Fruit fly (Drosophila melanogaster) whole organism, pupa: ENCODE results near the gene CG32564.

Experiments
- CG10348 ChIP-seq: fragments of 200-800 bp; sonication (Bioruptor generic); IDR thresholded peaks from 2 replicates; pipeline ENCODE4 v1.3.6; 2022; ENCODE audit warnings: missing biosample characterization, missing genetic modification characterization
- CG14655 ChIP-seq: fragments of 200-800 bp; sonication (Bioruptor generic); optimal IDR thresholded peaks from 3 replicates; lab custom pipeline; 2017; ENCODE audit warnings: mild to moderate bottlenecking, missing biosample characterization, missing genetic modification reagents, missing genetic modification characterization
- CG15710 ChIP-seq: fragments of 200-800 bp; sonication (Bioruptor generic); optimal IDR thresholded peaks from 2 replicates; lab custom pipeline; 2018; ENCODE audit warnings: missing biosample characterization, mild to moderate bottlenecking, missing genetic modification characterization, moderate library complexity
- CG17806 ChIP-seq: fragments of 200-800 bp; sonication (Bioruptor generic); optimal IDR thresholded peaks from 2 replicates; lab custom pipeline; 2018; ENCODE audit warnings: missing biosample characterization, mild to moderate bottlenecking, missing genetic modification characterization, moderate library complexity
- CG32121 ChIP-seq: fragments of 200-800 bp; sonication (Bioruptor generic); IDR thresholded peaks from 2 replicates; pipeline ENCODE4 v1.3.6; 2022; ENCODE audit warnings: missing biosample characterization, missing genetic modification characterization
- CG34367 ChIP-seq: fragments of 200-800 bp; sonication (Bioruptor generic); optimal IDR thresholded peaks from 2 replicates; lab custom pipeline; 2018; ENCODE audit warnings: missing biosample characterization, mild to moderate bottlenecking, missing genetic modification characterization
- CG4496 ChIP-seq: fragments of 200-800 bp; sonication (Bioruptor generic); IDR thresholded peaks from 3 replicates; pipeline ENCODE4 v1.3.6; 2022; ENCODE audit warnings: missing biosample characterization, missing genetic modification characterization
- CG8301 ChIP-seq: fragments of 200-800 bp; sonication (Bioruptor generic); optimal IDR thresholded peaks from 2 replicates; lab custom pipeline; 2018; ENCODE audit warnings: missing biosample characterization, mild to moderate bottlenecking, missing genetic modification characterization
- D1 ChIP-seq: fragments of 200-800 bp; sonication (Bioruptor generic); optimal IDR thresholded peaks from 2 replicates; lab custom pipeline; 2018; ENCODE audit warnings: missing biosample characterization, mild to moderate bottlenecking, missing genetic modification characterization, moderate library complexity
- EcR ChIP-seq: fragments of 200-800 bp; sonication (Bioruptor generic); optimal IDR thresholded peaks from 3 replicates; lab custom pipeline; 2019; ENCODE audit warnings: missing biosample characterization, missing genetic modification characterization, mild to moderate bottlenecking, moderate library complexity, missing genetic modification reagents
- Ets98B ChIP-seq: fragments of 200-800 bp; sonication (Bioruptor generic); IDR thresholded peaks from 2 replicates; pipeline ENCODE4 v1.3.6; 2022; ENCODE audit warnings: missing biosample characterization, missing genetic modification characterization
- Snoo ChIP-seq: fragments of 200-800 bp; sonication (Bioruptor generic); optimal IDR thresholded peaks from 3 replicates; lab custom pipeline; 2017; ENCODE audit warnings: missing biosample characterization, mild to moderate bottlenecking, missing genetic modification characterization, inconsistent platforms
- gl ChIP-seq: fragments of 200-800 bp; sonication (Bioruptor generic); optimal IDR thresholded peaks from 2 replicates; lab custom pipeline; 2018; ENCODE audit warnings: missing biosample characterization, mild to moderate bottlenecking, missing genetic modification characterization

DNA sequence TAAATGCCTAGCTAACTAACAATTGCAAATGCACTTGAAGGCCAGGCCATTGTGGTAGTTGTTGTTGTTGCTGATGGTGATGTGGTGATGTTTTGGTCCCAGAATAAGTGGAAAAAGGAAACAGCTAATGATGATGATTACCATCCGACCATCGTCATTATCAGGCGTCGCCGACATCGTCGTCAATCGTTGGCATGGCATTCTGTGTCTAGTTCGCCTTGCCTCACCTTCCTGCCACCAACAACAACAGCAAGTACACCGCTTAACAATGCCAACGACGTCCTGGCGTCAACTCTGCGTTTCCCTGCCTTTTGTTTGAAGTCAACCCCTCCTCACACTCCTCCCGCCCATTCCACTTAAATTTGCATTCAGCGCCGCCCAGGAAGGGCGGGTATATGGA lies 28.6 kb upstream of the CG32564 start:
- no peak for TF ChIP-seq CG10348 (GFP tag; lab: Robert Waterston, UW)
- no peak for TF ChIP-seq D1 (tag; lab: Kevin White, UChicago)
- no peak for TF ChIP-seq EcR
- TF ChIP-seq CG15710 (tag; lab: Kevin White, UChicago), result no peak
- no peak for TF ChIP-seq CG32121 (GFP tag; lab: Robert Waterston, UW)
- TF ChIP-seq CG8301 (tag; lab: Kevin White, UChicago), result no peak
- TF ChIP-seq CG14655, result no peak
- TF ChIP-seq gl, result no peak
- no peak for TF ChIP-seq CG4496
- TF ChIP-seq Ets98B (GFP tag; lab: Robert Waterston, UW), result no peak
- no peak for TF ChIP-seq Snoo (tag; lab: Kevin White, UChicago)
- no peak for TF ChIP-seq CG34367
- no peak for TF ChIP-seq CG17806
